Worm (Caenorhabditis elegans) whole organism, L1 larva: ENCODE measurements around the gene F14D7.6.

Experiments
- C04F5.9 ChIP-seq: sonication (generic microtip); optimal IDR thresholded peaks from 2 replicates; lab custom pipeline; 2016; ENCODE audit warnings: missing genetic modification characterization, missing compliant biosample characterization
- ama-1 ChIP-seq: fragments of 150-350 bp; optimal IDR thresholded peaks from 2 replicates; lab custom pipeline; 2014
- egl-27 ChIP-seq, 2 experiments: fragments of 150-350 bp in 1 of 2; sonication (generic microtip); optimal IDR thresholded peaks; 3 replicates each; lab custom pipeline; 2017 to 2018; ENCODE audit warnings: missing biosample characterization in 2 of 2, missing genetic modification characterization in 2 of 2, missing genetic modification reagents in 2 of 2
- elt-2 ChIP-seq: sonication (generic microtip); optimal IDR thresholded peaks from 2 replicates; lab custom pipeline; 2016; ENCODE audit warnings: missing genetic modification characterization, mild to moderate bottlenecking, inconsistent platforms, missing compliant biosample characterization, missing genetic modification reagents
- fos-1 ChIP-seq: fragments of 150-350 bp; optimal IDR thresholded peaks from 2 replicates; lab custom pipeline; 2014; ENCODE audit warnings: missing biosample characterization, missing genetic modification characterization
- mdl-1 ChIP-seq, 2 experiments: fragments of 150-350 bp; optimal IDR thresholded peaks; 2 replicates each; lab custom pipeline; 2014 to 2017; ENCODE audit warnings: missing biosample characterization in 2 of 2, missing genetic modification characterization in 2 of 2, inconsistent platforms in 1 of 2
- pqm-1 ChIP-seq: sonication (generic microtip); optimal IDR thresholded peaks from 3 replicates; lab custom pipeline; 2017; ENCODE audit warnings: missing biosample characterization, missing genetic modification characterization
- skn-1 ChIP-seq: fragments of 150-350 bp; optimal IDR thresholded peaks from 2 replicates; lab custom pipeline; 2014; ENCODE audit warnings: missing biosample characterization, missing genetic modification characterization
- unc-62 ChIP-seq: fragments of 150-350 bp; optimal IDR thresholded peaks from 2 replicates; lab custom pipeline; 2014; ENCODE audit warnings: missing biosample characterization, missing genetic modification reagents, missing genetic modification characterization

- TF ChIP-seq mdl-1 (tag; optimal IDR thresholded peaks at IDR 0.05; lab: Kevin White, UChicago) (no peak), pqm-1 (tag; lab: Kevin White, UChicago) (no peak), fos-1 (tag; lab: Kevin White, UChicago) (no peak), C04F5.9 (tag; lab: Kevin White, UChicago) (no peak), skn-1 (tag; lab: Kevin White, UChicago) (no peak), ama-1 (lab: Kevin White, UChicago) (no peak), egl-27 (tag; optimal IDR thresholded peaks at IDR 0.05; lab: Kevin White, UChicago) (no peak), unc-62 (no peak), elt-2 (tag; lab: Kevin White, UChicago) (no peak)
Measured at ce11 chrV:14317204-14317603, 16.0 kb downstream of the F14D7.6 start.
